Fruit fly (Drosophila melanogaster) Kc167 (cell line): ENCODE results near the gene CG31075.

Source experiments
- Myc ChIP-seq: fragments of >200 bp; optimal IDR thresholded peaks from 2 replicates; lab custom pipeline; 2017; ENCODE audit warnings: missing external identifiers
- Sin3A ChIP-seq: fragments of >200 bp; optimal IDR thresholded peaks from 2 replicates; lab custom pipeline; 2018; ENCODE audit warnings: missing external identifiers
- h ChIP-seq: fragments of >200 bp; optimal IDR thresholded peaks from 3 replicates; lab custom pipeline; 2018; ENCODE audit warnings: missing external identifiers
- insv ChIP-seq: fragments of >200 bp; optimal IDR thresholded peaks from 3 replicates; lab custom pipeline; 2018; ENCODE audit warnings: missing external identifiers
- psq ChIP-seq: fragments of >200 bp; optimal IDR thresholded peaks from 2 replicates; lab custom pipeline; 2017; ENCODE audit warnings: missing external identifiers
- ttk ChIP-seq: sonication (Bioruptor generic); optimal IDR thresholded peaks from 2 replicates; lab custom pipeline; 2017; ENCODE audit warnings: missing external identifiers

The CG31075 gene

DNA sequence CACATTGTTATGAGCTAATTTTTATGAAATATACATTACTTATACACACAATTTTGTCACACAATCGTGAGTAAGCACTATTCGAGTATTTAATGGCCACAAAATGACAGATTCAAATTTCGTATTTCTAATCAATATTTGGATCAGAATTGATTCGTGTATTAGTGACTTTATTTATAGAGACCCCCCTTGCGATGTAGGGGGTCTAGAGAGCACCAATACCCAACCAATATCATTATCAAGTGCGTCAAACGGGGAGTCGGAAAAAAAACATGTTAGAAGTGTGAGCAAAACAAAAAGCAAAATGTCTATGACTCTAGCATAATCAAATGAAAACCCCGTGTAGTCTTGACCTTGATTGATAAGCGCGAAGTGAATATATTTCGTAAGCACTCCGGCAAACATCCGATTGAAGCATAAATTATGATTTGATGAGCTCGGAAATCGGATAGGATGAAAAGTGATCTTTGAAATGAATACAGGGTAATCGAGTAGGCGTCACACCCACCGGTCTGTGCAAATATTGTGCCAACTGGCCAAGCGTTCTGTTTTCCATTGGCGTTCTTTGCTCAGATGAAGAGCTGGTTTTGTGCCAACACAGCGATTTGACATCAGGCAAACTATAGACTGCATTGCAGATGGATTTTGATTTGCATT, 36.0 kb downstream of the CG31075 start:
- TF ChIP-seq Sin3A (no peak), psq (lab: Kevin White, UChicago) (no peak), Myc (lab: Kevin White, UChicago) (no peak), insv (no peak), h (lab: Kevin White, UChicago) (no peak), ttk (lab: Kevin White, UChicago) (no peak)

DNA sequence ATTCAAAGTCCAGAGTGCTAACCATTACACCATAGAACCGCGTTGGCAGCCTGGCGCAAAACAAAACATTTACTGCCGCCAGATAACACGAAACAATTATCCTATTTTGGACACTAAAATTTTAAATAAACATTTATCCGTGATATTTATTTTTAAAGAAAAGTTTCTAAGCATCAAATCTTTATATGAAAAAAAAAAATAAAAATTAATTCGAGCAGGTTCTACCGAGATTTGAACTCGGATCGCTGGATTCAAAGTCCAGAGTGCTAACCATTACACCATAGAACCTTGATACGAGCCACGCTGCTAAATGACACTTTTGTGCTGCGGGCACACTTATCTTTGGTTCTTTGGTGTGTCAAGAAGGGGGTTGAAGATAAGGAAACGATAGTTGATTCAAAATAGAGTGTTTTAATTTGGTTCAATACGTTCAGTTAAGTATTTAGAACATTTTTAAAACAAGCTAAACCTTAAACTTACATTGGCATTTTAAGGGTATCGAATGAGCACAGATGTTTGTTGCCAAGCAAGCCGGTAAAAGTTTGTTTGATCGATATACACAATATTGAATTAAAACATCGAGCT, 40.9 kb downstream of the CG31075 start, which contains the start of gene Spag1:
Gene Spag1, plus strand, starts transcription at position 535 of the 585 bp plus-strand sequence.
- TF ChIP-seq insv (no peak), h (lab: Kevin White, UChicago) (no peak), Sin3A (no peak), Myc (lab: Kevin White, UChicago) (no peak), psq (lab: Kevin White, UChicago) (no peak), ttk (lab: Kevin White, UChicago) (no peak)

DNA sequence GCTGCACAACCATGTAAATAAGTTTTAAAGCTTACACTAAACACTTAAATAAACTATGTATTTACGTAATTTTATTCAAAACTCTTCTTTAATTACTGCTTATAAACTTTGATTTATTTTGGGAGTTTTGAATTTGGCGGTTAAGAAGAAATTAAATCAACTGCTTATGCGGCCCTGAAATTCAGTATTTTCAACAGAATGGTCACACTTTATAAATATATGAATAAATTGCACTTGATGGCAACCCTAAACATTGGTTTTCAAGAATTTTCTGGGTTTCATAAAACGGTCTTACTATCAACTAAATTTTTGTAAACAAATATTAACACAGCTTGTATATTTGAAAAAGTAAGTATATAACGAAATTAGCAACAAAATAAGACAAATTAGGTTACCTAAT, 43.1 kb downstream of the CG31075 start, which contains the start of gene CG14252:
Gene CG14252, plus strand, starts transcription at position 302 of the 400 bp plus-strand sequence.
- TF ChIP-seq h (lab: Kevin White, UChicago) (no peak), Myc (lab: Kevin White, UChicago) (no peak), ttk (lab: Kevin White, UChicago) (no peak), psq (lab: Kevin White, UChicago) (no peak), Sin3A (no peak), insv (no peak)

DNA sequence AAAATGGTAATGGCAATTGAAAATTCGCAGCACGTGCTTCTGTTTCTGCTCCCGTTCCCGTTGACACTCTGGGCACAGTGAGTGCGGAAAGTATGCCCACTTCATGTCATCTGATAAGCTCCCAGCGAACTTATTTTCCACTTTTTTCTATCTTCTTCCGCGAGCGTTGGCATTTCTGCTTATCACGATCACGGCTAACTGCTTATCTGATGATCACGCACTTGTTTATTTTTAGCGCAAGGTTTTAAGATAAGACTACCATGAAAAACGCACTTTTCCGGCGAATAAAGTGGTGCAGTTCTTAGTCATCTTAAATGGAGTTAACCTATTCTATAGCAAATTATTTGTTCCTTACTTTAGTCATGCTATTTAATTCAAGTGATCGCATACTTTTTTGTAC, 50.9 kb downstream of the CG31075 start:
- TF ChIP-seq Sin3A (no peak), ttk (lab: Kevin White, UChicago) (no peak), h (lab: Kevin White, UChicago) (no peak), psq (lab: Kevin White, UChicago) (no peak), insv (no peak), Myc (lab: Kevin White, UChicago) (no peak)

DNA sequence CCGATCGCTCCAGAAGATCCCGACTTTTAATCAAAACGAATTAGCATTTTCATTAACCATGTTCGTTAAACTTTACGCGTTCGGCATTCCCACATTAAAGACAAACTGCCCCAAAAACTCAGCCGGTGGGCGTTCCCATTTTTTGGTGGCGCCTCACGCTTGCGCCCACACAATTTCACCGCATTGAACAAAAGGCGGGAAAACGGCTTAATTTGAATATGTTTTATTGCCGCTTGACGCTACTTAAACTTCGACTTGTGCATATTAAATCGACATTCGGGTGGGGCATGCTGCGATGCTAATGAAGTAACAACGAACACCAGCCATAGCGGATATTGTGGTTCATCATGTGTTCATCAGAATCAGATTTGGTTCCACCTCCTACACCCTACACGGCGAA, 51.8 kb downstream of the CG31075 start:
- TF ChIP-seq h (lab: Kevin White, UChicago) (no peak), psq (lab: Kevin White, UChicago) (no peak), insv (no peak), Sin3A (no peak), ttk (lab: Kevin White, UChicago) (no peak), Myc (lab: Kevin White, UChicago) (no peak)
